Fruit fly (Drosophila melanogaster) S2 (cell line): ENCODE measurements around the gene Rift.

Experiments used
- CG8478 ChIP-seq: fragments of >200 bp; optimal IDR thresholded peaks from 2 replicates; lab custom pipeline; 2018
- CTCF ChIP-seq, 2 experiments: fragments of >200 bp; optimal IDR thresholded peaks; 2 replicates each; lab custom pipeline; 2018

DNA sequence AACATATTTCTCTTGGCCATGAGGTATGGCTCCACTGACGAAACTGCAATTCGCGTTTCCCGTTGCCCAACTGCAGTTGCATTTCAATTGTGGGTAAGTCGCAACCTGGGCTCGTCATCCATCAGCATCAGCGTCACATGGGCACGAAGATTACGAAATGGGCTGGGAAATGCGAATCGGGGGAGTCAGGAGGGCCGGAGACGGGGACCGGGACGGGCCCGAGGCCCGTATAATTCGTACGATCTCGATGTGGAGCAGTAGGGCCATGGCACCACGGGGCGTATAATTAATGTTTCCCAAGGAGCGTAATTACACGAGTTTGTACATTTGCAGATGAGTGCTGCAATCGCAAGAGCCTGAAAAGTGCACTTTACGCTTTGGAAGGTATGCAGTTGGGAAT, 44.8 kb downstream of the Rift start:
- no peak for TF ChIP-seq CG8478 (lab: Kevin White, UChicago)
- TF ChIP-seq CTCF (optimal IDR thresholded peaks at IDR 0.05; lab: Kevin White, UChicago) = no peak
